Worm (Caenorhabditis elegans) whole organism, L2 larva: ENCODE results near the gene lys-5.

Experiments
- F13H6.1 ChIP-seq: sonication (generic microtip); optimal IDR thresholded peaks from 2 replicates; lab custom pipeline; 2016; ENCODE audit warnings: missing genetic modification characterization, missing compliant biosample characterization
- R02D3.7 ChIP-seq: fragments of 150-350 bp; optimal IDR thresholded peaks from 2 replicates; lab custom pipeline; 2014; ENCODE audit warnings: missing biosample characterization, missing genetic modification characterization
- Y55F3AM.14 ChIP-seq: fragments of 200-800 bp; sonication (Bioruptor generic); optimal IDR thresholded peaks from 2 replicates; lab custom pipeline; 2018; ENCODE audit warnings: mild to moderate bottlenecking, missing genetic modification characterization, missing compliant biosample characterization
- ZK546.5 ChIP-seq: sonication (generic microtip); optimal IDR thresholded peaks from 2 replicates; lab custom pipeline; 2017; ENCODE audit warnings: missing biosample characterization, missing genetic modification characterization
- alr-1 ChIP-seq: fragments of 150-350 bp; optimal IDR thresholded peaks from 2 replicates; lab custom pipeline; 2014; ENCODE audit warnings: missing biosample characterization, missing genetic modification characterization
- aly-2 ChIP-seq: fragments of 150-350 bp; optimal IDR thresholded peaks from 2 replicates; lab custom pipeline; 2014; ENCODE audit warnings: missing biosample characterization, missing genetic modification characterization
- blmp-1 ChIP-seq: sonication (generic microtip); optimal IDR thresholded peaks from 2 replicates; lab custom pipeline; 2017; ENCODE audit warnings: missing genetic modification characterization, mild to moderate bottlenecking, missing compliant biosample characterization, antibody characterized with exemption, moderate library complexity; ENCODE audit not compliant: insufficient read depth
- crh-2 ChIP-seq: sonication (generic microtip); optimal IDR thresholded peaks from 2 replicates; lab custom pipeline; 2017; ENCODE audit warnings: missing biosample characterization, missing genetic modification characterization
- fos-1 ChIP-seq: fragments of 150-350 bp; optimal IDR thresholded peaks from 2 replicates; lab custom pipeline; 2014; ENCODE audit warnings: missing biosample characterization, missing genetic modification characterization
- gmeb-1 ChIP-seq: fragments of 150-350 bp; optimal IDR thresholded peaks from 2 replicates; lab custom pipeline; 2014; ENCODE audit warnings: missing biosample characterization, missing genetic modification characterization
- lin-11 ChIP-seq: fragments of 150-350 bp; sonication (generic microtip); optimal IDR thresholded peaks from 2 replicates; lab custom pipeline; 2014; ENCODE audit warnings: missing biosample characterization, missing genetic modification characterization, inconsistent platforms, mixed read lengths
- lin-39 ChIP-seq: fragments of 150-350 bp; optimal IDR thresholded peaks from 2 replicates; lab custom pipeline; 2014; ENCODE audit warnings: missing biosample characterization, missing genetic modification reagents, missing genetic modification characterization
- mab-5 ChIP-seq: fragments of 150-350 bp; optimal IDR thresholded peaks from 2 replicates; lab custom pipeline; 2014; ENCODE audit warnings: missing biosample characterization, missing genetic modification characterization
- mbf-1 ChIP-seq: sonication (generic microtip); optimal IDR thresholded peaks from 2 replicates; lab custom pipeline; 2017; ENCODE audit warnings: missing biosample characterization, missing genetic modification characterization
- nhr-129 ChIP-seq: fragments of 150-350 bp; optimal IDR thresholded peaks from 2 replicates; lab custom pipeline; 2014; ENCODE audit warnings: missing biosample characterization, missing genetic modification characterization
- nhr-21 ChIP-seq: fragments of 150-350 bp; optimal IDR thresholded peaks from 2 replicates; lab custom pipeline; 2014; ENCODE audit warnings: missing biosample characterization, missing genetic modification characterization
- nhr-25 ChIP-seq: fragments of 150-350 bp; sonication (generic microtip); optimal IDR thresholded peaks from 3 replicates; lab custom pipeline; 2014; ENCODE audit warnings: missing biosample characterization, missing genetic modification characterization
- nhr-6 ChIP-seq: fragments of 150-350 bp; optimal IDR thresholded peaks from 2 replicates; lab custom pipeline; 2014; ENCODE audit warnings: missing biosample characterization, missing genetic modification characterization
- peb-1 ChIP-seq: fragments of 150-350 bp; optimal IDR thresholded peaks from 2 replicates; lab custom pipeline; 2014; ENCODE audit warnings: missing biosample characterization, missing genetic modification characterization
- unc-39 ChIP-seq: fragments of 150-350 bp; optimal IDR thresholded peaks from 2 replicates; lab custom pipeline; 2014; ENCODE audit warnings: missing biosample characterization, missing genetic modification characterization
- unc-55 ChIP-seq: fragments of 150-350 bp; sonication (generic microtip); optimal IDR thresholded peaks from 3 replicates; lab custom pipeline; 2014; ENCODE audit warnings: missing biosample characterization, missing genetic modification reagents, missing genetic modification characterization
- unc-62 ChIP-seq: fragments of 150-350 bp; optimal IDR thresholded peaks from 2 replicates; lab custom pipeline; 2014; ENCODE audit warnings: missing biosample characterization, missing genetic modification reagents, missing genetic modification characterization
- zag-1 ChIP-seq: fragments of 150-350 bp; optimal IDR thresholded peaks from 2 replicates; lab custom pipeline; 2014; ENCODE audit warnings: missing biosample characterization, missing genetic modification characterization
- ztf-11 ChIP-seq: sonication (generic microtip); optimal IDR thresholded peaks from 2 replicates; lab custom pipeline; 2017; ENCODE audit warnings: missing biosample characterization, missing genetic modification characterization
- ztf-4 ChIP-seq: fragments of 150-350 bp; optimal IDR thresholded peaks from 2 replicates; lab custom pipeline; 2014; ENCODE audit warnings: missing biosample characterization, missing genetic modification characterization

Gene lys-5

ce11 chrIV:11583906-11584378 is 41.4 kb downstream of the lys-5 start, which contains the start of gene F12F6.1:
F12F6.1 (plus strand) TSS chrIV:11583956.
- TF ChIP-seq R02D3.7 (tag; lab: Kevin White, UChicago) (no peak), lin-11 (tag; lab: Kevin White, UChicago) (peak; percentile 35), nhr-129 (tag; lab: Kevin White, UChicago) (peak; percentile 19)
- TF ChIP-seq, all 48 proteins: peak for 2

ce11 chrIV:11582450-11583166 is 42.8 kb downstream of the lys-5 start:
- TF ChIP-seq gmeb-1 (tag; lab: Kevin White, UChicago) (no peak), fos-1 (tag; lab: Kevin White, UChicago) (peak; percentile 31), crh-2 (peak; percentile 7)

- no peak for TF ChIP-seq R02D3.7 (tag; lab: Kevin White, UChicago)
- no peak for TF ChIP-seq F13H6.1 (tag; lab: Kevin White, UChicago)
- TF ChIP-seq ztf-11 (tag; lab: Kevin White, UChicago) = no peak
- no peak for TF ChIP-seq Y55F3AM.14 (GFP tag; lab: Kevin White, UChicago)
- no peak for TF ChIP-seq mab-5 (tag; lab: Kevin White, UChicago)
- TF ChIP-seq ztf-4 (tag; lab: Kevin White, UChicago) = no peak
- TF ChIP-seq unc-55 (GFP tag; lab: Kevin White, UChicago) = no peak
- TF ChIP-seq aly-2 = no peak
Observed at ce11 chrIV:11578492-11578891, 46.9 kb downstream of the lys-5 start, which contains the start of gene rib-1. rib-1 (plus strand) TSS chrIV:11578792.

DNA sequence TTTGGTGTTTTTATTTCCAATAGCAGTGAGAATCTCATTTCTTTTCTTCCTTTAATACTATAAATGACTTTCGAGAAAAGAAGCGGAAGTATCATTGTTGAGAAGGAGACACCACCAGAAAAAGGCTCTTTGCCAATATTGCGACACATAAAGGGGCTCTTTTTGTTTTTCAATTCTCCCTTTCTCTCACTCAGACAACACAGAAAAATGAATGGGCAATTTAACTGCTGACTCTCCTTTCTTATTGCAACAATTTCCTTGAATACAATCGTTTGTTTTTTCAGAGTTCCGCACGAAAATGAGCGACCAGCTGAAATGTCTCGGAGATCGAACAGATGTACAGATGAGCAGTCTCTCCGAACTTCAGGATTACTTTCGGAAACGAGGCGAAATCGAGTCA is 51.1 kb downstream of the lys-5 start:
- no peak for TF ChIP-seq peb-1 (tag; lab: Kevin White, UChicago)
- TF ChIP-seq blmp-1 (tag; lab: Kevin White, UChicago) = no peak
- no peak for TF ChIP-seq zag-1 (tag; lab: Kevin White, UChicago)
- TF ChIP-seq aly-2 = no peak
- TF ChIP-seq nhr-21 (tag; lab: Kevin White, UChicago) = no peak
- TF ChIP-seq alr-1 (tag; lab: Kevin White, UChicago) = no peak
- TF ChIP-seq nhr-6 (tag; lab: Kevin White, UChicago) = no peak
- TF ChIP-seq nhr-25 (tag; lab: Kevin White, UChicago) = no peak
- no peak for TF ChIP-seq mbf-1 (tag; lab: Kevin White, UChicago)
- TF ChIP-seq unc-62 = no peak
- no peak for TF ChIP-seq lin-39 (tag; lab: Kevin White, UChicago)
- TF ChIP-seq unc-39 = no peak
- TF ChIP-seq mab-5 (tag; lab: Kevin White, UChicago) = no peak
- no peak for TF ChIP-seq ZK546.5 (tag; lab: Kevin White, UChicago)
